Fruit fly (Drosophila melanogaster) S2 (cell line): Measurements from ENCODE around the gene CG4896.

Experiments
- CG8478 ChIP-seq: fragments of >200 bp; optimal IDR thresholded peaks from 2 replicates; lab custom pipeline; 2018
- CTCF ChIP-seq, 2 experiments: fragments of >200 bp; optimal IDR thresholded peaks; 2 replicates each; lab custom pipeline; 2018

DNA sequence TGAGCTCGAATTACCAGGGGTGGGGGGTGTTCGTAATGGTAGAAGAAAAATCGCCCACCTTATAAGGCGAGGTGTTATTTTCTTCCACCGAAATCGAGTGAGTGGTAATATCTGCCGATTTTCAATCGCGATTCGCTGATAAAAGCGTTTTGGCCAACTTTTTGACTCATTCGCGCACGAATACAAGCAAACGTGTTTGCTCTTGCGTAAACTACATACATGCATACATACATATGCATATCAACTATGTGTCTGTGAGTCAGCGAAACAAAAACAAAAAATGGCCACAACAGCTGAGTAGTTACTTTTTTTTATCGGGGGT is 20.2 kb upstream of the CG4896 start:
- TF ChIP-seq CTCF (optimal IDR thresholded peaks at IDR 0.05; lab: Kevin White, UChicago) (no peak), CG8478 (lab: Kevin White, UChicago) (no peak)
